Fruit fly (Drosophila melanogaster) whole organism, prepupa: ENCODE data around the gene CG4709.

Experiments
- CG10669 ChIP-seq: fragments of 200-800 bp; sonication (Bioruptor generic); optimal IDR thresholded peaks from 3 replicates; lab custom pipeline; 2018; ENCODE audit warnings: missing biosample characterization, mild to moderate bottlenecking, missing genetic modification characterization, moderate library complexity
- CG11762 ChIP-seq: fragments of 200-800 bp; sonication (Bioruptor generic); optimal IDR thresholded peaks from 3 replicates; lab custom pipeline; 2016; ENCODE audit warnings: missing biosample characterization, missing genetic modification characterization; ENCODE audit not compliant: insufficient read depth
- CG11902 ChIP-seq: fragments of 200-800 bp; sonication (Bioruptor generic); optimal IDR thresholded peaks from 3 replicates; lab custom pipeline; 2016; ENCODE audit warnings: missing biosample characterization, missing genetic modification characterization
- CG15336 ChIP-seq: fragments of 200-800 bp; sonication (Bioruptor generic); IDR thresholded peaks from 2 replicates; pipeline ENCODE4 v1.3.6; 2022; ENCODE audit warnings: missing biosample characterization, missing genetic modification characterization
- CG1621 ChIP-seq: fragments of 200-800 bp; sonication (Bioruptor generic); optimal IDR thresholded peaks from 3 replicates; lab custom pipeline; 2018; ENCODE audit warnings: missing biosample characterization, mild to moderate bottlenecking, missing genetic modification characterization
- CG31627 ChIP-seq: fragments of 200-800 bp; sonication (Bioruptor generic); optimal IDR thresholded peaks from 3 replicates; lab custom pipeline; 2016; ENCODE audit warnings: missing biosample characterization, missing genetic modification characterization
- CG32006 ChIP-seq: fragments of 200-800 bp; sonication (Bioruptor generic); optimal IDR thresholded peaks from 3 replicates; lab custom pipeline; 2017; ENCODE audit warnings: missing biosample characterization, mild to moderate bottlenecking, missing genetic modification characterization
- CG3919 ChIP-seq: fragments of 200-800 bp; sonication (Bioruptor generic); optimal IDR thresholded peaks from 3 replicates; lab custom pipeline; 2016; ENCODE audit warnings: missing biosample characterization, missing genetic modification characterization
- CG6163 ChIP-seq: fragments of 200-800 bp; sonication (Bioruptor generic); IDR thresholded peaks from 3 replicates; pipeline ENCODE4 v1.3.6; 2022; ENCODE audit warnings: missing biosample characterization, missing genetic modification characterization
- CG6792 ChIP-seq: fragments of 200-800 bp; sonication (Bioruptor generic); optimal IDR thresholded peaks from 3 replicates; lab custom pipeline; 2016; ENCODE audit warnings: missing biosample characterization, missing genetic modification characterization
- CG6808 ChIP-seq: fragments of 200-800 bp; sonication (Bioruptor generic); optimal IDR thresholded peaks from 3 replicates; lab custom pipeline; 2017; ENCODE audit warnings: missing biosample characterization, missing genetic modification characterization, mild to moderate bottlenecking, moderate library complexity, missing genetic modification reagents
- Eip78C ChIP-seq: fragments of 200-800 bp; sonication (Bioruptor generic); peaks from one replicate; lab custom pipeline; 2016; ENCODE audit warnings: missing biosample characterization, missing genetic modification characterization
- Eip93F ChIP-seq: fragments of 200-800 bp; sonication (Bioruptor generic); optimal IDR thresholded peaks from 2 replicates; lab custom pipeline; 2016; ENCODE audit warnings: missing biosample characterization, mild to moderate bottlenecking, missing genetic modification characterization
- Ets96B ChIP-seq: fragments of 200-800 bp; optimal IDR thresholded peaks from 2 replicates; lab custom pipeline; 2019; ENCODE audit warnings: missing biosample characterization, mild to moderate bottlenecking, missing genetic modification characterization, moderate library complexity
- Hr38 ChIP-seq: sonication (Bioruptor generic); optimal IDR thresholded peaks from 2 replicates; lab custom pipeline; 2016; ENCODE audit warnings: missing biosample characterization, missing genetic modification characterization
- Hr39 ChIP-seq: fragments of 200-800 bp; sonication (Bioruptor generic); optimal IDR thresholded peaks from 2 replicates; lab custom pipeline; 2016; ENCODE audit warnings: missing biosample characterization, missing genetic modification characterization
- Hr4 ChIP-seq: fragments of 200-800 bp; sonication (Bioruptor generic); optimal IDR thresholded peaks from 3 replicates; lab custom pipeline; 2016; ENCODE audit warnings: missing biosample characterization, missing genetic modification characterization
- Lpt ChIP-seq: fragments of 200-800 bp; sonication (Bioruptor generic); optimal IDR thresholded peaks from 3 replicates; lab custom pipeline; 2016; ENCODE audit warnings: missing biosample characterization, missing genetic modification characterization
- OdsH ChIP-seq: fragments of 200-800 bp; sonication (Bioruptor generic); optimal IDR thresholded peaks from 3 replicates; lab custom pipeline; 2016; ENCODE audit warnings: missing biosample characterization, missing genetic modification characterization
- Smox ChIP-seq: fragments of 200-800 bp; sonication (Bioruptor generic); optimal IDR thresholded peaks from 3 replicates; lab custom pipeline; 2016; ENCODE audit warnings: missing biosample characterization, missing genetic modification characterization
- Sox14 ChIP-seq: fragments of 200-800 bp; sonication (Bioruptor generic); optimal IDR thresholded peaks from 3 replicates; lab custom pipeline; 2016; ENCODE audit warnings: missing biosample characterization, missing genetic modification characterization
- Sox15 ChIP-seq: fragments of 200-800 bp; sonication (Bioruptor generic); optimal IDR thresholded peaks from 3 replicates; lab custom pipeline; 2016; ENCODE audit warnings: missing biosample characterization, missing genetic modification characterization
- achi ChIP-seq: fragments of 200-800 bp; sonication (Bioruptor generic); optimal IDR thresholded peaks from 3 replicates; lab custom pipeline; 2016; ENCODE audit warnings: missing biosample characterization, missing genetic modification characterization
- dsx ChIP-seq: fragments of 200-800 bp; optimal IDR thresholded peaks from 3 replicates; lab custom pipeline; 2019; ENCODE audit warnings: missing biosample characterization, mild to moderate bottlenecking, missing genetic modification characterization, moderate library complexity; ENCODE audit not compliant: poor library complexity, severe bottlenecking
- eg ChIP-seq: fragments of 200-800 bp; sonication (Bioruptor generic); IDR thresholded peaks from 3 replicates; pipeline ENCODE4 v1.3.6; 2022; ENCODE audit warnings: missing biosample characterization, missing genetic modification characterization
- esn ChIP-seq: fragments of 200-800 bp; sonication (Bioruptor generic); optimal IDR thresholded peaks from 2 replicates; lab custom pipeline; 2016; ENCODE audit warnings: missing biosample characterization, mild to moderate bottlenecking, missing genetic modification characterization, moderate library complexity
- lz ChIP-seq: fragments of 200-800 bp; sonication (Bioruptor generic); optimal IDR thresholded peaks from 3 replicates; lab custom pipeline; 2016; ENCODE audit warnings: missing biosample characterization, missing genetic modification characterization
- net ChIP-seq: fragments of 200-800 bp; sonication (Bioruptor generic); optimal IDR thresholded peaks from 3 replicates; lab custom pipeline; 2016; ENCODE audit warnings: missing biosample characterization, missing genetic modification characterization
- pdm3 ChIP-seq: fragments of 200-800 bp; sonication (Bioruptor generic); optimal IDR thresholded peaks from 3 replicates; lab custom pipeline; 2016; ENCODE audit warnings: missing biosample characterization, missing genetic modification characterization
- salr ChIP-seq, 2 experiments: fragments of 200-800 bp; sonication (Bioruptor generic); optimal IDR thresholded peaks; 3 replicates each; lab custom pipeline; 2016 to 2018; ENCODE audit warnings: missing biosample characterization in 2 of 2, missing genetic modification characterization in 2 of 2, mild to moderate bottlenecking in 1 of 2
- spab ChIP-seq: fragments of 200-800 bp; sonication (Bioruptor generic); optimal IDR thresholded peaks from 2 replicates; lab custom pipeline; 2017; ENCODE audit warnings: missing biosample characterization, mild to moderate bottlenecking, missing genetic modification characterization, missing genetic modification reagents
- ss ChIP-seq, 2 experiments: fragments of 200-800 bp; sonication (Bioruptor generic); optimal IDR thresholded peaks; 2 replicates in 1 of 2; 3 replicates in 1 of 2; lab custom pipeline; 2017 to 2018; ENCODE audit warnings: mild to moderate bottlenecking in 2 of 2, missing biosample characterization in 2 of 2, missing genetic modification characterization in 2 of 2, moderate library complexity in 1 of 2
- svp ChIP-seq: fragments of 200-800 bp; sonication (Bioruptor generic); peaks from one replicate; lab custom pipeline; 2016; ENCODE audit warnings: missing biosample characterization, missing genetic modification characterization
- topi ChIP-seq: fragments of 200-800 bp; sonication (Bioruptor generic); optimal IDR thresholded peaks from 3 replicates; lab custom pipeline; 2016; ENCODE audit warnings: missing biosample characterization, missing genetic modification characterization
- vri ChIP-seq: fragments of 200-800 bp; sonication (Bioruptor generic); optimal IDR thresholded peaks from 3 replicates; lab custom pipeline; 2016; ENCODE audit warnings: missing biosample characterization, mild to moderate bottlenecking, missing genetic modification characterization

Gene CG4709

dm6 chr2L:9947265-9947664 lies 6.9 kb upstream of the CG4709 start, which contains the start of gene CG5853 (continued):
- TF ChIP-seq esn (GFP tag; lab: Kevin White, UChicago) (peak; percentile 5), CG10669 (no peak), achi (GFP tag; lab: Kevin White, UChicago) (peak; percentile 34), Hr39 (GFP tag; lab: Kevin White, UChicago) (no peak), Smox (no peak), lz (GFP tag; lab: Kevin White, UChicago) (no peak), CG15336 (GFP tag; lab: Robert Waterston, UW) (peak; percentile 48; the same call in 1 of the 2 replicates)

- TF ChIP-seq CG11902 (GFP tag; lab: Kevin White, UChicago) (no peak), ss (GFP tag; optimal IDR thresholded peaks at IDR 0.05; lab: Kevin White, UChicago) (peak; percentile 0 to 14), CG32006 (GFP tag; lab: Kevin White, UChicago) (peak; percentile 46), pdm3 (GFP tag; lab: Kevin White, UChicago) (peak; percentile 29), spab (no peak), Eip93F (GFP tag; lab: Kevin White, UChicago) (peak; percentile 87), CG6163 (GFP tag; lab: Robert Waterston, UW) (0 out of 3 replicates have a peak, but pooled peaks have one; percentile 49), Lpt (GFP tag; lab: Kevin White, UChicago) (no peak), CG1621 (peak; percentile 13), salr (GFP tag; optimal IDR thresholded peaks at IDR 0.05; lab: Kevin White, UChicago) (peak in 1 of 2 experiments; percentile 12), Hr4 (GFP tag; lab: Kevin White, UChicago) (peak; percentile 5), Hr39 (GFP tag; lab: Kevin White, UChicago) (peak; percentile 6), topi (peak; percentile 22), Smox (peak; percentile 22), eg (GFP tag; lab: Robert Waterston, UW) (peak; percentile 23; the same call in 1 of the 3 replicates), CG11762 (no peak), CG31627 (GFP tag; lab: Kevin White, UChicago) (peak; percentile 4), OdsH (GFP tag; lab: Kevin White, UChicago) (peak; percentile 10), Sox15 (GFP tag; lab: Kevin White, UChicago) (no peak), Sox14 (GFP tag; lab: Kevin White, UChicago) (peak; percentile 34), vri (GFP tag; lab: Kevin White, UChicago) (peak; percentile 99), Eip78C (peak; percentile 85), esn (GFP tag; lab: Kevin White, UChicago) (peak; percentile 50), dsx (GFP tag; lab: Kevin White, UChicago) (no peak), Hr38 (GFP tag; lab: Kevin White, UChicago) (no peak), CG6792 (GFP tag; lab: Kevin White, UChicago) (no peak)
Observed at dm6 chr2L:9947738-9948519, 6.2 kb upstream of the CG4709 start.

- no peak for TF ChIP-seq CG3919 (GFP tag; lab: Kevin White, UChicago)
- TF ChIP-seq svp (GFP tag; lab: Kevin White, UChicago): peak; percentile 89
- TF ChIP-seq CG15336 (GFP tag; lab: Robert Waterston, UW): no peak
- no peak for TF ChIP-seq net (GFP tag; lab: Kevin White, UChicago)
- no peak for TF ChIP-seq Ets96B (tag; lab: Kevin White, UChicago)
- TF ChIP-seq topi: no peak
- TF ChIP-seq CG11902 (GFP tag; lab: Kevin White, UChicago): no peak
- peak; percentile 0 for TF ChIP-seq CG6808 (GFP tag; lab: Kevin White, UChicago)
Observed at dm6 chr2L:9948520-9948858, 5.6 kb upstream of the CG4709 start.
